Worm (Caenorhabditis elegans): ENCODE data around the gene F40F11.3.

ce11 chrIV:11603265-11603840, 9.6 kb upstream of the F40F11.3 start:
- TF ChIP-seq zfh-2 (GFP tag; conservative IDR thresholded peaks at IDR 0.05), result no peak
- no peak for TF ChIP-seq lsy-27 (tag; optimal IDR thresholded peaks at IDR 0.05; ENCODE audit: borderline replicate concordance, insufficient read depth)
- TF ChIP-seq sea-2 (GFP tag; IDR thresholded peaks at IDR 0.05), result no peak
- TF ChIP-seq snpc-4 (GFP tag; optimal IDR thresholded peaks at IDR 0.05), result no peak
- TF ChIP-seq snpc-4 (tag; optimal IDR thresholded peaks at IDR 0.05), result peak in 1 of 4 experiments; percentile 49
- no peak for TF ChIP-seq F57C9.4 (tag; optimal IDR thresholded peaks at IDR 0.05)
- no peak for TF ChIP-seq unc-62 (GFP tag; optimal IDR thresholded peaks at IDR 0.05)
- TF ChIP-seq madf-6 (GFP tag; IDR thresholded peaks at IDR 0.05), result peak; percentile 44; the same call in 1 of the 2 replicates
- TF ChIP-seq gei-17 (GFP tag; optimal IDR thresholded peaks at IDR 0.05), result no peak
- no peak for TF ChIP-seq ztf-26 (tag; optimal IDR thresholded peaks at IDR 0.05)
